Fruit fly (Drosophila melanogaster) whole organism, embryonic: Measurements from ENCODE around the gene CG18766.

Experiments
- Aef1 ChIP-seq: fragments of 200-800 bp; sonication (Bioruptor generic); IDR thresholded peaks from 3 replicates; pipeline ENCODE4 v1.3.6; 2022; ENCODE audit warnings: missing biosample characterization, missing genetic modification characterization
- CG10147 ChIP-seq: fragments of 200-800 bp; sonication (Bioruptor generic); optimal IDR thresholded peaks from 2 replicates; lab custom pipeline; 2019; ENCODE audit warnings: missing biosample characterization, mild to moderate bottlenecking, missing genetic modification characterization, moderate library complexity
- CG10209 ChIP-seq: fragments of 200-800 bp; sonication (Bioruptor generic); optimal IDR thresholded peaks from 3 replicates; lab custom pipeline; 2017; ENCODE audit warnings: missing biosample characterization, mild to moderate bottlenecking, missing genetic modification characterization, missing genetic modification reagents
- CG10979 ChIP-seq: fragments of 200-800 bp; sonication (Bioruptor generic); optimal IDR thresholded peaks from 2 replicates; lab custom pipeline; 2018; ENCODE audit warnings: missing biosample characterization, mild to moderate bottlenecking, missing genetic modification characterization, moderate library complexity
- CG11504 ChIP-seq: fragments of 200-800 bp; sonication (Bioruptor generic); optimal IDR thresholded peaks from 3 replicates; lab custom pipeline; 2019; ENCODE audit warnings: missing biosample characterization, mild to moderate bottlenecking, missing genetic modification characterization, moderate library complexity
- CG12391 ChIP-seq: fragments of 200-800 bp; sonication (Bioruptor generic); optimal IDR thresholded peaks from 3 replicates; lab custom pipeline; 2018; ENCODE audit warnings: missing biosample characterization, mild to moderate bottlenecking, missing genetic modification characterization, moderate library complexity
- CG14710 ChIP-seq: fragments of 200-800 bp; sonication (Bioruptor generic); optimal IDR thresholded peaks from 3 replicates; lab custom pipeline; 2019; ENCODE audit warnings: missing biosample characterization, mild to moderate bottlenecking, missing genetic modification characterization, moderate library complexity
- CG17361 ChIP-seq: fragments of 200-800 bp; sonication (Bioruptor generic); IDR thresholded peaks from 3 replicates; pipeline ENCODE4 v1.3.6; 2022; ENCODE audit warnings: missing biosample characterization, missing genetic modification characterization
- CG2199 ChIP-seq: fragments of 200-800 bp; sonication (Bioruptor generic); IDR thresholded peaks from 3 replicates; pipeline ENCODE4 v1.3.6; 2022; ENCODE audit warnings: missing biosample characterization, missing genetic modification characterization
- CG2678 ChIP-seq: fragments of 200-800 bp; sonication (Bioruptor generic); optimal IDR thresholded peaks from 3 replicates; lab custom pipeline; 2019; ENCODE audit warnings: missing biosample characterization, mild to moderate bottlenecking, missing genetic modification characterization, moderate library complexity
- CG2875 ChIP-seq: fragments of 200-800 bp; sonication (Bioruptor generic); optimal IDR thresholded peaks from 2 replicates; lab custom pipeline; 2017; ENCODE audit warnings: missing biosample characterization, mild to moderate bottlenecking, missing genetic modification characterization, missing genetic modification reagents
- CG30403 ChIP-seq: fragments of 200-800 bp; sonication (Bioruptor generic); optimal IDR thresholded peaks from 3 replicates; lab custom pipeline; 2016; ENCODE audit warnings: missing biosample characterization, missing genetic modification characterization
- CG31441 ChIP-seq: fragments of 200-800 bp; sonication (Bioruptor generic); IDR thresholded peaks from 2 replicates; pipeline ENCODE4 v1.3.6; 2022; ENCODE audit warnings: missing biosample characterization, missing genetic modification characterization
- CG33557 ChIP-seq: fragments of 200-800 bp; sonication (Bioruptor generic); optimal IDR thresholded peaks from 2 replicates; lab custom pipeline; 2019; ENCODE audit warnings: missing biosample characterization, mild to moderate bottlenecking, missing genetic modification characterization, moderate library complexity
- CG34422 ChIP-seq: fragments of 200-800 bp; sonication (Bioruptor generic); IDR thresholded peaks from 3 replicates; pipeline ENCODE4 v1.3.6; 2022; ENCODE audit warnings: missing biosample characterization, missing genetic modification characterization
- CG5180 ChIP-seq: fragments of 200-800 bp; sonication (Bioruptor generic); optimal IDR thresholded peaks from 3 replicates; lab custom pipeline; 2017; ENCODE audit warnings: missing biosample characterization, missing genetic modification characterization, mild to moderate bottlenecking, moderate library complexity, missing genetic modification reagents
- CG6813 ChIP-seq: fragments of 200-800 bp; sonication (Bioruptor generic); optimal IDR thresholded peaks from 2 replicates; lab custom pipeline; 2017; ENCODE audit warnings: missing biosample characterization, missing genetic modification characterization, mild to moderate bottlenecking, moderate library complexity, missing genetic modification reagents
- CG7987 ChIP-seq: fragments of 200-800 bp; sonication (Bioruptor generic); optimal IDR thresholded peaks from 2 replicates; lab custom pipeline; 2018; ENCODE audit warnings: missing biosample characterization, mild to moderate bottlenecking, missing genetic modification characterization, moderate library complexity
- CG8388 ChIP-seq: fragments of 200-800 bp; sonication (Bioruptor generic); optimal IDR thresholded peaks from 2 replicates; lab custom pipeline; 2019; ENCODE audit warnings: missing biosample characterization, mild to moderate bottlenecking, missing genetic modification characterization, moderate library complexity
- CG9932 ChIP-seq: fragments of 200-800 bp; sonication (Bioruptor generic); IDR thresholded peaks from 2 replicates; pipeline ENCODE4 v1.3.6; 2022; ENCODE audit warnings: missing biosample characterization, missing genetic modification characterization
- Chrac-16 ChIP-seq: fragments of 200-800 bp; sonication (Bioruptor generic); optimal IDR thresholded peaks from 3 replicates; lab custom pipeline; 2016; ENCODE audit warnings: missing biosample characterization, missing genetic modification characterization
- Dbx ChIP-seq: fragments of 200-800 bp; sonication (Bioruptor generic); IDR thresholded peaks from 3 replicates; pipeline ENCODE4 v1.3.6; 2022; ENCODE audit warnings: missing biosample characterization, missing genetic modification characterization
- Dip2 ChIP-seq: fragments of 200-800 bp; sonication (Bioruptor generic); IDR thresholded peaks from 2 replicates; pipeline ENCODE4 v1.3.6; 2022; ENCODE audit warnings: missing biosample characterization, missing genetic modification characterization
- H15 ChIP-seq: fragments of 200-800 bp; sonication (Bioruptor generic); IDR thresholded peaks from 3 replicates; pipeline ENCODE4 v1.3.6; 2022; ENCODE audit warnings: missing biosample characterization, missing genetic modification characterization
- HHEX ChIP-seq: fragments of 200-800 bp; sonication (Bioruptor generic); optimal IDR thresholded peaks from 3 replicates; lab custom pipeline; 2017; ENCODE audit warnings: missing biosample characterization, mild to moderate bottlenecking, missing genetic modification characterization, missing genetic modification reagents
- HmgZ ChIP-seq: fragments of 200-800 bp; sonication (Bioruptor generic); optimal IDR thresholded peaks from 2 replicates; lab custom pipeline; 2018; ENCODE audit warnings: missing biosample characterization, mild to moderate bottlenecking, missing genetic modification characterization
- MBD-R2 ChIP-seq: fragments of 200-800 bp; sonication (Bioruptor generic); IDR thresholded peaks from 2 replicates; pipeline ENCODE4 v1.3.6; 2022; ENCODE audit warnings: missing biosample characterization, missing genetic modification characterization
- NC2α ChIP-seq: fragments of 200-800 bp; sonication (Bioruptor generic); optimal IDR thresholded peaks from 2 replicates; lab custom pipeline; 2016; ENCODE audit warnings: missing biosample characterization, missing genetic modification characterization
- Nf-YC ChIP-seq: fragments of 200-800 bp; optimal IDR thresholded peaks from 3 replicates; lab custom pipeline; 2019; ENCODE audit warnings: missing biosample characterization, mild to moderate bottlenecking, missing genetic modification characterization, moderate library complexity
- Pdp1 ChIP-seq, 2 experiments: fragments of 200-800 bp; sonication (Bioruptor generic); optimal IDR thresholded peaks; 3 replicates each; lab custom pipeline; 2016; ENCODE audit warnings: missing biosample characterization in 2 of 2, missing genetic modification characterization in 2 of 2, mild to moderate bottlenecking in 1 of 2, moderate library complexity in 1 of 2
- Ssrp ChIP-seq: fragments of 200-800 bp; sonication (Bioruptor generic); optimal IDR thresholded peaks from 2 replicates; lab custom pipeline; 2018; ENCODE audit warnings: missing biosample characterization, mild to moderate bottlenecking, missing genetic modification characterization, moderate library complexity
- bcd ChIP-seq: fragments of 200-800 bp; sonication (Bioruptor generic); optimal IDR thresholded peaks from 2 replicates; lab custom pipeline; 2017; ENCODE audit warnings: missing biosample characterization, mild to moderate bottlenecking, missing genetic modification characterization
- bowl ChIP-seq: fragments of 200-800 bp; sonication (Bioruptor generic); IDR thresholded peaks from 2 replicates; pipeline ENCODE4 v1.3.6; 2022; ENCODE audit warnings: missing biosample characterization, missing genetic modification characterization
- croc ChIP-seq: fragments of 200-800 bp; sonication (Bioruptor generic); conservative IDR thresholded peaks from 3 replicates; pipeline ENCODE4 v1.3.6; 2022; ENCODE audit warnings: missing biosample characterization, missing genetic modification characterization
- eve ChIP-seq, 2 experiments: fragments of >200 bp; optimal IDR thresholded peaks; 2 replicates each; lab custom pipeline; 2017; ENCODE audit warnings: missing biosample characterization in 2 of 2, missing genetic modification characterization in 2 of 2
- fd96Cb ChIP-seq: fragments of 200-800 bp; sonication (Bioruptor generic); optimal IDR thresholded peaks from 2 replicates; lab custom pipeline; 2018; ENCODE audit warnings: missing biosample characterization, mild to moderate bottlenecking, missing genetic modification characterization, moderate library complexity
- kay ChIP-seq: fragments of 200-800 bp; sonication (Bioruptor generic); optimal IDR thresholded peaks from 2 replicates; lab custom pipeline; 2016; ENCODE audit warnings: missing biosample characterization, missing genetic modification characterization
- knrl ChIP-seq: fragments of 200-800 bp; sonication (Bioruptor generic); IDR thresholded peaks from 3 replicates; pipeline ENCODE4 v1.3.6; 2022; ENCODE audit warnings: missing biosample characterization, missing genetic modification characterization; ENCODE audit not compliant: partially characterized antibody
- nmo ChIP-seq: fragments of 200-800 bp; sonication (Bioruptor generic); optimal IDR thresholded peaks from 2 replicates; lab custom pipeline; 2018; ENCODE audit warnings: missing biosample characterization, mild to moderate bottlenecking, missing genetic modification characterization, moderate library complexity
- odd ChIP-seq: fragments of 200-800 bp; sonication (Bioruptor generic); optimal IDR thresholded peaks from 2 replicates; lab custom pipeline; 2017; ENCODE audit warnings: missing biosample characterization, mild to moderate bottlenecking, missing genetic modification characterization
- onecut ChIP-seq: fragments of 200-800 bp; sonication (Bioruptor generic); IDR thresholded peaks from 2 replicates; pipeline ENCODE4 v1.3.6; 2022; ENCODE audit warnings: missing biosample characterization, missing genetic modification characterization
- phol ChIP-seq: fragments of 200-800 bp; sonication (Bioruptor generic); optimal IDR thresholded peaks from 3 replicates; lab custom pipeline; 2018; ENCODE audit warnings: missing biosample characterization, mild to moderate bottlenecking, missing genetic modification characterization, moderate library complexity
- pnt ChIP-seq: fragments of 200-800 bp; sonication (Bioruptor generic); optimal IDR thresholded peaks from 3 replicates; lab custom pipeline; 2016; ENCODE audit warnings: missing biosample characterization, missing genetic modification characterization
- prd ChIP-seq, 3 experiments: fragments of >200 bp in 2 of 3; fragments of 200-800 bp in 1 of 3; sonication (Bioruptor generic) in 1 of 3; optimal IDR thresholded peaks in 2 of 3; IDR thresholded peaks in 1 of 3; 2 replicates in 2 of 3; 3 replicates in 1 of 3; pipeline versions ENCODE4 v1.3.6 to Lab custom; 2017 to 2022; ENCODE audit warnings: missing biosample characterization in 1 of 3, missing genetic modification characterization in 1 of 3
- psq ChIP-seq: fragments of 200-800 bp; sonication (Bioruptor generic); optimal IDR thresholded peaks from 2 replicates; lab custom pipeline; 2017; ENCODE audit warnings: missing biosample characterization, missing genetic modification characterization
- ranshi ChIP-seq: fragments of 200-800 bp; sonication (Bioruptor generic); IDR thresholded peaks from 2 replicates; pipeline ENCODE4 v1.3.6; 2022; ENCODE audit warnings: missing biosample characterization, missing genetic modification characterization
- sisA ChIP-seq: fragments of 200-800 bp; sonication (Bioruptor generic); IDR thresholded peaks from 2 replicates; pipeline ENCODE4 v1.3.6; 2022; ENCODE audit warnings: missing biosample characterization, missing genetic modification characterization
- sob ChIP-seq: fragments of 200-800 bp; sonication (Bioruptor generic); IDR thresholded peaks from 2 replicates; pipeline ENCODE4 v1.3.6; 2022; ENCODE audit warnings: missing biosample characterization, missing genetic modification characterization
- twi ChIP-seq: fragments of 200-800 bp; optimal IDR thresholded peaks from 2 replicates; lab custom pipeline; 2019; ENCODE audit warnings: missing biosample characterization, mild to moderate bottlenecking, missing genetic modification characterization, moderate library complexity

The CG18766 gene

dm6 chr3R:27289638-27290037 lies 44.6 kb upstream of the CG18766 start (continued):
- TF ChIP-seq ranshi (GFP tag; lab: Robert Waterston, UW), result peak; percentile 34; the same call in 1 of the 2 replicates
- no peak for TF ChIP-seq eve (GFP tag; optimal IDR thresholded peaks at IDR 0.05; lab: Kevin White, UChicago)
- TF ChIP-seq CG12391 (tag; lab: Kevin White, UChicago), result peak; percentile 42
- peak; percentile 34; the same call in 1 of the 2 replicates for TF ChIP-seq MBD-R2
- peak; percentile 69 for TF ChIP-seq CG2678 (tag; lab: Kevin White, UChicago)
- TF ChIP-seq NC2α, result no peak
- peak; percentile 43 for TF ChIP-seq fd96Cb
- TF ChIP-seq nmo (GFP tag; lab: Kevin White, UChicago), result peak; percentile 37
- TF ChIP-seq bcd (GFP tag; lab: Kevin White, UChicago), result peak; percentile 49
- TF ChIP-seq CG10147, result peak; percentile 50
- TF ChIP-seq CG17361 (GFP tag; lab: Robert Waterston, UW), result 0 out of 3 replicates have a peak, but pooled peaks have one; percentile 28
- peak; percentile 22; the same call in 1 of the 2 replicates for TF ChIP-seq sisA (GFP tag; lab: Robert Waterston, UW)
- peak; percentile 36; the same call in 1 of the 3 replicates for TF ChIP-seq CG34422 (GFP tag; lab: Robert Waterston, UW)
- TF ChIP-seq CG2875 (GFP tag; lab: Kevin White, UChicago), result no peak
- peak; percentile 33 for TF ChIP-seq onecut (GFP tag; lab: Robert Waterston, UW)
- TF ChIP-seq prd (optimal IDR thresholded peaks at IDR 0.05; lab: Kevin White, UChicago), result no peak
- peak; percentile 38; the same call in 2 of the 3 replicates for TF ChIP-seq prd (GFP tag; IDR thresholded peaks at IDR 0.05; lab: Robert Waterston, UW)
- TF ChIP-seq sob, result peak; percentile 51
- no peak for TF ChIP-seq twi (tag; lab: Kevin White, UChicago)
- TF ChIP-seq CG6813 (GFP tag; lab: Kevin White, UChicago), result peak; percentile 24
- peak; percentile 25 for TF ChIP-seq Ssrp (tag; lab: Kevin White, UChicago)
- TF ChIP-seq CG2199 (GFP tag; lab: Robert Waterston, UW), result no peak
- peak; percentile 76 for TF ChIP-seq CG9932 (GFP tag; lab: Robert Waterston, UW)
- TF ChIP-seq odd (GFP tag; lab: Kevin White, UChicago), result no peak
- peak; percentile 62 for TF ChIP-seq CG10979 (tag; lab: Kevin White, UChicago)
- peak; percentile 14 for TF ChIP-seq CG10209 (GFP tag; lab: Kevin White, UChicago)
- no peak for TF ChIP-seq H15 (GFP tag; lab: Robert Waterston, UW)
- TF ChIP-seq psq (GFP tag; lab: Kevin White, UChicago), result no peak
- TF ChIP-seq pnt, result peak; percentile 10
- 0 out of 3 replicates have a peak, but pooled peaks have one; percentile 12 for TF ChIP-seq croc (GFP tag; lab: Robert Waterston, UW)
- TF ChIP-seq knrl (GFP tag; lab: Robert Waterston, UW), result no peak
- TF ChIP-seq kay (GFP tag; lab: Kevin White, UChicago), result no peak
- TF ChIP-seq CG33557 (GFP tag; lab: Kevin White, UChicago), result peak; percentile 8
- TF ChIP-seq CG31441 (GFP tag; lab: Robert Waterston, UW), result peak; percentile 22; the same call in 1 of the 2 replicates
- peak; percentile 40; the same call in 1 of the 3 replicates for TF ChIP-seq Aef1
- peak; percentile 32 to 44 for TF ChIP-seq Pdp1 (GFP tag; optimal IDR thresholded peaks at IDR 0.05; lab: Kevin White, UChicago)
- TF ChIP-seq Nf-YC (tag; lab: Kevin White, UChicago), result no peak
- peak; percentile 21 for TF ChIP-seq Chrac-16
- TF ChIP-seq CG30403, result peak; percentile 37
- TF ChIP-seq phol (tag; lab: Kevin White, UChicago), result peak; percentile 33
- TF ChIP-seq Dbx (GFP tag; lab: Robert Waterston, UW), result peak; percentile 57; the same call in 1 of the 3 replicates
- TF ChIP-seq CG8388 (GFP tag; lab: Kevin White, UChicago), result peak; percentile 21
- peak; percentile 74 for TF ChIP-seq CG7987 (GFP tag; lab: Kevin White, UChicago)
- peak; percentile 17 for TF ChIP-seq CG14710
- no peak for TF ChIP-seq bowl (GFP tag; lab: Robert Waterston, UW)
- peak; percentile 10 for TF ChIP-seq HmgZ (tag; lab: Kevin White, UChicago)
- no peak for TF ChIP-seq Dip2 (GFP tag; lab: Robert Waterston, UW)
- peak; percentile 56 for TF ChIP-seq CG11504 (tag; lab: Kevin White, UChicago)
- peak; percentile 42 for TF ChIP-seq HHEX (GFP tag; lab: Kevin White, UChicago)
- no peak for TF ChIP-seq CG5180 (GFP tag; lab: Kevin White, UChicago)
